Fruit fly (Drosophila melanogaster) whole organism, embryonic: ENCODE data around the gene CG7173.

Experiments
- Atf-2 ChIP-seq: fragments of 200-800 bp; sonication (Bioruptor generic); optimal IDR thresholded peaks from 2 replicates; lab custom pipeline; 2016; ENCODE audit warnings: missing biosample characterization, missing genetic modification characterization
- Blimp-1 ChIP-seq: fragments of 200-800 bp; sonication (Bioruptor generic); optimal IDR thresholded peaks from 3 replicates; lab custom pipeline; 2018; ENCODE audit warnings: missing biosample characterization, missing genetic modification characterization, mild to moderate bottlenecking, moderate library complexity, missing genetic modification reagents
- CG12299 ChIP-seq: fragments of 200-800 bp; sonication (Bioruptor generic); optimal IDR thresholded peaks from 2 replicates; lab custom pipeline; 2018; ENCODE audit warnings: missing biosample characterization, mild to moderate bottlenecking, missing genetic modification characterization
- CG33213 ChIP-seq: fragments of 200-800 bp; sonication (Bioruptor generic); optimal IDR thresholded peaks from 3 replicates; lab custom pipeline; 2016; ENCODE audit warnings: missing biosample characterization, missing genetic modification characterization
- CG8281 ChIP-seq: fragments of 200-800 bp; sonication (Bioruptor generic); optimal IDR thresholded peaks from 2 replicates; lab custom pipeline; 2018; ENCODE audit warnings: missing biosample characterization, mild to moderate bottlenecking, missing genetic modification characterization, moderate library complexity
- CG8478 ChIP-seq: fragments of >200 bp; optimal IDR thresholded peaks from 2 replicates; lab custom pipeline; 2018
- CG8924 ChIP-seq: fragments of 200-800 bp; optimal IDR thresholded peaks from 3 replicates; lab custom pipeline; 2019; ENCODE audit warnings: missing biosample characterization, mild to moderate bottlenecking, missing genetic modification characterization, moderate library complexity
- Dref ChIP-seq: fragments of 200-800 bp; sonication (Bioruptor generic); IDR thresholded peaks from 2 replicates; pipeline ENCODE4 v1.3.6; 2022; ENCODE audit warnings: missing biosample characterization, missing genetic modification characterization
- ase ChIP-seq: fragments of 200-800 bp; sonication (Bioruptor generic); IDR thresholded peaks from 3 replicates; pipeline ENCODE4 v1.3.6; 2022; ENCODE audit warnings: missing biosample characterization, missing genetic modification characterization
- ci ChIP-seq: fragments of 200-800 bp; sonication (Bioruptor generic); IDR thresholded peaks from 3 replicates; pipeline ENCODE4 v1.3.6; 2022; ENCODE audit warnings: missing biosample characterization, missing genetic modification characterization
- gcm ChIP-seq: fragments of 200-800 bp; sonication (Bioruptor generic); optimal IDR thresholded peaks from 2 replicates; lab custom pipeline; 2019; ENCODE audit warnings: missing biosample characterization, mild to moderate bottlenecking, missing genetic modification characterization, moderate library complexity
- kay ChIP-seq: fragments of 200-800 bp; sonication (Bioruptor generic); optimal IDR thresholded peaks from 2 replicates; lab custom pipeline; 2016; ENCODE audit warnings: missing biosample characterization, missing genetic modification characterization
- slp2 ChIP-seq: fragments of 200-800 bp; sonication (Bioruptor generic); optimal IDR thresholded peaks from 2 replicates; lab custom pipeline; 2016; ENCODE audit warnings: missing biosample characterization, missing genetic modification characterization

DNA sequence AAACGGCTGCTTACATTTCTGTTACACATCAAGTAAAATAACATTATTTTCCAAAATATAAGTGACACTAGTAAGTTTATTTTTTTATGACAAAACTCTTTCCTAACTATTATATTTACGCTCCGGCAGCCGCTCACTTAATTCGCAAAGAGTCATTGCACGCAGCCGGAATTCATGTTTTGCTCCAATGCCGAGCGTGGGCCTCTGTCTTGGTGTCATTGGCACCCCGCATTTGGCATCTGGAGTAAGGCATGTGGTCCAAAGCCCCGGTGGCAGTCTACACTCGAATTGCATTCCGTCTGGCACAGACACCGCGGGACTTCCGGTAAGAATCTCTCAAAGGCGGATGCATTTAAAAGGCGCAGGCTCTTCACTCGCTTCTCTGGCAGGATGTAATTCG is 49.4 kb downstream of the CG7173 start:
- TF ChIP-seq CG12299 (tag; lab: Kevin White, UChicago) (no peak), CG8478 (lab: Kevin White, UChicago) (no peak), Blimp-1 (no peak), ci (GFP tag; lab: Robert Waterston, UW) (no peak), CG33213 (GFP tag; lab: Kevin White, UChicago) (no peak), kay (GFP tag; lab: Kevin White, UChicago) (no peak), ase (no peak), slp2 (GFP tag; lab: Kevin White, UChicago) (no peak), Dref (GFP tag; lab: Robert Waterston, UW) (no peak), CG8281 (tag; lab: Kevin White, UChicago) (no peak), CG8924 (tag; lab: Kevin White, UChicago) (no peak), Atf-2 (no peak), gcm (GFP tag; lab: Kevin White, UChicago) (no peak)
